Worm (Caenorhabditis elegans): ENCODE data around the gene R05D8.7.

DNA sequence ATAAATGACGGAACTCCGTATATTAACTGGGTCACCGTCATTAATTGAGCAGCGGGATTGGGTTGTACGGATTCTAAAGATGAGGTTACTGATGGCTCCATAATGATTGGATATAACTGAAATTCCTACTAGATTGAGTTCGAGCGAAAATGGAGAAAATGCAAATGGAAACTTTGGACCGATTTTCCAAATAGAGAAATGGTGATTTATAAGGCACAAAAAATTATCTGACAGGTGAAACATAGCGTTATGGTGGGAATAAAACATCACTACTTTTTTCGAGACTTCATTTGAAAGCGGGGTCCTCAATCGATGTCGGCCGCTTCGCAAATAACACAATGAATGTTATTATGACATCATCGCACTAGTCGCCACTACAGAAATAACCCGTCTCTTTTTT is 40.5 kb downstream of the R05D8.7 start, which contains the start of gene srg-60:
- no peak for TF ChIP-seq F22D6.2 (tag; optimal IDR thresholded peaks at IDR 0.05)
- no peak for TF ChIP-seq egl-44 (GFP tag; IDR thresholded peaks at IDR 0.05)
- no peak for TF ChIP-seq snpc-4 (GFP tag; optimal IDR thresholded peaks at IDR 0.05)
- no peak for TF ChIP-seq snpc-4 (tag; optimal IDR thresholded peaks at IDR 0.05)
- no peak for TF ChIP-seq repo-1 (tag; optimal IDR thresholded peaks at IDR 0.05)
- no peak for TF ChIP-seq akir-1 (GFP tag; optimal IDR thresholded peaks at IDR 0.05)
- no peak for TF ChIP-seq sptf-2 (GFP tag; optimal IDR thresholded peaks at IDR 0.05)
- no peak for TF ChIP-seq attf-3 (GFP tag; conservative IDR thresholded peaks at IDR 0.05)
- no peak for TF ChIP-seq unc-130 (GFP tag; optimal IDR thresholded peaks at IDR 0.05)
- TF ChIP-seq ztf-26 (tag; optimal IDR thresholded peaks at IDR 0.05), result no peak
- TF ChIP-seq nhr-90 (tag; optimal IDR thresholded peaks at IDR 0.05), result no peak

Measured in whole organism, young adult.